Worm (Caenorhabditis elegans) whole organism, L3 larva: ENCODE measurements around the gene ckb-4.

ENCODE experiments used
- R02D3.7 ChIP-seq: fragments of 150-350 bp; optimal IDR thresholded peaks from 2 replicates; lab custom pipeline; 2014; ENCODE audit warnings: missing biosample characterization, missing genetic modification characterization
- ZK546.5 ChIP-seq: sonication (generic microtip); optimal IDR thresholded peaks from 2 replicates; lab custom pipeline; 2017; ENCODE audit warnings: missing biosample characterization, missing genetic modification characterization
- fkh-10 ChIP-seq: sonication (generic microtip); optimal IDR thresholded peaks from 2 replicates; lab custom pipeline; 2017; ENCODE audit warnings: missing biosample characterization, missing genetic modification reagents, missing genetic modification characterization
- lin-39 ChIP-seq: fragments of 150-350 bp; optimal IDR thresholded peaks from 2 replicates; lab custom pipeline; 2018; ENCODE audit warnings: missing biosample characterization, missing genetic modification reagents, missing genetic modification characterization
- mml-1 ChIP-seq: fragments of 150-350 bp; sonication (generic microtip); optimal IDR thresholded peaks from 3 replicates; lab custom pipeline; 2014; ENCODE audit warnings: missing biosample characterization, missing genetic modification characterization
- nhr-25 ChIP-seq: sonication (generic microtip); optimal IDR thresholded peaks from 2 replicates; lab custom pipeline; 2017; ENCODE audit warnings: missing biosample characterization, missing genetic modification characterization
- nhr-28 ChIP-seq: fragments of 150-350 bp; optimal IDR thresholded peaks from 2 replicates; lab custom pipeline; 2014; ENCODE audit warnings: missing biosample characterization, missing genetic modification characterization
- nhr-76 ChIP-seq: fragments of 150-350 bp; sonication (generic microtip); optimal IDR thresholded peaks from 5 replicates; lab custom pipeline; 2014; ENCODE audit warnings: missing biosample characterization, missing genetic modification characterization
- snpc-4 ChIP-seq: fragments of 150-350 bp; optimal IDR thresholded peaks from 2 replicates; lab custom pipeline; 2014; ENCODE audit warnings: missing biosample characterization, missing genetic modification characterization
- tbx-2 ChIP-seq: sonication (generic microtip); optimal IDR thresholded peaks from 2 replicates; lab custom pipeline; 2016; ENCODE audit warnings: mild to moderate bottlenecking, missing genetic modification characterization, missing compliant biosample characterization
- unc-39 ChIP-seq: sonication (generic microtip); optimal IDR thresholded peaks from 4 replicates; lab custom pipeline; 2017; ENCODE audit warnings: missing biosample characterization, missing genetic modification characterization
- unc-62 ChIP-seq: fragments of 150-350 bp; sonication (generic microtip); optimal IDR thresholded peaks from 4 replicates; lab custom pipeline; 2014; ENCODE audit warnings: missing biosample characterization, missing genetic modification reagents, missing genetic modification characterization
- zag-1 ChIP-seq: fragments of 150-350 bp; optimal IDR thresholded peaks from 2 replicates; lab custom pipeline; 2014; ENCODE audit warnings: missing biosample characterization, missing genetic modification characterization

- TF ChIP-seq unc-39 (tag; lab: Kevin White, UChicago) (no peak), snpc-4 (no peak), tbx-2 (tag; lab: Kevin White, UChicago) (no peak), nhr-25 (tag; lab: Kevin White, UChicago) (no peak), nhr-28 (tag; lab: Kevin White, UChicago) (no peak), R02D3.7 (tag; lab: Kevin White, UChicago) (no peak), lin-39 (tag; lab: Kevin White, UChicago) (no peak), nhr-76 (tag; lab: Kevin White, UChicago) (no peak), zag-1 (tag; lab: Kevin White, UChicago) (no peak), mml-1 (tag; lab: Kevin White, UChicago) (no peak), fkh-10 (GFP tag; lab: Kevin White, UChicago) (no peak), ZK546.5 (tag; lab: Kevin White, UChicago) (no peak), unc-62 (GFP tag; lab: Kevin White, UChicago) (no peak)
Measured at ce11 chrV:2151458-2151857, 42.2 kb upstream of the ckb-4 start, which contains the start of gene srbc-24.
